Fruit fly (Drosophila melanogaster): ENCODE data around the gene meigo.
A peak's percentile ranks its signal among the peaks of the same experiment; 100 is the strongest.

dm6 chr3R:21163318-21163828 lies 25.3 kb downstream of the meigo start, which contains the start of gene CG5810:
- TF ChIP-seq lz (GFP tag; optimal IDR thresholded peaks at IDR 0.05) (no peak), fd85E (GFP tag; optimal IDR thresholded peaks at IDR 0.05) (no peak), fkh (GFP tag; optimal IDR thresholded peaks at IDR 0.05) (peak; percentile 59), topi (GFP tag; optimal IDR thresholded peaks at IDR 0.05) (no peak)

Measured in whole organism, prepupa.